Fruit fly (Drosophila melanogaster) whole organism, embryonic: ENCODE data around the gene SecS.
A peak's percentile ranks its signal among the peaks of the same experiment; 100 is the strongest.

Experiments used
- Aef1 ChIP-seq: fragments of 200-800 bp; sonication (Bioruptor generic); IDR thresholded peaks from 3 replicates; pipeline ENCODE4 v1.3.6; 2022; ENCODE audit warnings: missing biosample characterization, missing genetic modification characterization
- CG10565 ChIP-seq: fragments of 200-800 bp; sonication (Bioruptor generic); optimal IDR thresholded peaks from 3 replicates; lab custom pipeline; 2016; ENCODE audit warnings: missing biosample characterization, mild to moderate bottlenecking, missing genetic modification characterization
- CG12659 ChIP-seq: fragments of 200-800 bp; sonication (Bioruptor generic); optimal IDR thresholded peaks from 3 replicates; lab custom pipeline; 2017; ENCODE audit warnings: mild to moderate bottlenecking, missing biosample characterization, missing genetic modification reagents, missing genetic modification characterization
- CG14710 ChIP-seq: fragments of 200-800 bp; sonication (Bioruptor generic); optimal IDR thresholded peaks from 3 replicates; lab custom pipeline; 2019; ENCODE audit warnings: missing biosample characterization, mild to moderate bottlenecking, missing genetic modification characterization, moderate library complexity
- CG15073 ChIP-seq: fragments of 200-800 bp; sonication (Bioruptor generic); optimal IDR thresholded peaks from 2 replicates; lab custom pipeline; 2016; ENCODE audit warnings: missing biosample characterization, missing genetic modification characterization
- CG1603 ChIP-seq: fragments of 200-800 bp; sonication (Bioruptor generic); optimal IDR thresholded peaks from 2 replicates; lab custom pipeline; 2019; ENCODE audit warnings: missing biosample characterization, mild to moderate bottlenecking, missing genetic modification characterization, moderate library complexity
- CG17328 ChIP-seq: fragments of 200-800 bp; sonication (Bioruptor generic); IDR thresholded peaks from 2 replicates; pipeline ENCODE4 v1.3.6; 2022; ENCODE audit warnings: missing biosample characterization, missing genetic modification characterization
- CG18599 ChIP-seq: fragments of 200-800 bp; sonication (Bioruptor generic); optimal IDR thresholded peaks from 3 replicates; lab custom pipeline; 2017; ENCODE audit warnings: missing biosample characterization, missing genetic modification characterization, mild to moderate bottlenecking, moderate library complexity, missing genetic modification reagents
- CG30020 ChIP-seq: fragments of 200-800 bp; optimal IDR thresholded peaks from 2 replicates; lab custom pipeline; 2019; ENCODE audit warnings: missing biosample characterization, mild to moderate bottlenecking, missing genetic modification characterization, moderate library complexity
- CG31365 ChIP-seq: fragments of 200-800 bp; sonication (Bioruptor generic); optimal IDR thresholded peaks from 2 replicates; lab custom pipeline; 2018; ENCODE audit warnings: missing biosample characterization, mild to moderate bottlenecking, missing genetic modification characterization
- CG3163 ChIP-seq: fragments of 200-800 bp; sonication (Bioruptor generic); optimal IDR thresholded peaks from 3 replicates; lab custom pipeline; 2016; ENCODE audit warnings: missing biosample characterization, missing genetic modification characterization
- CG32767 ChIP-seq: fragments of 200-800 bp; sonication (Bioruptor generic); IDR thresholded peaks from 2 replicates; pipeline ENCODE4 v1.3.6; 2022; ENCODE audit warnings: missing biosample characterization, missing genetic modification characterization
- CG33213 ChIP-seq: fragments of 200-800 bp; sonication (Bioruptor generic); optimal IDR thresholded peaks from 3 replicates; lab custom pipeline; 2016; ENCODE audit warnings: missing biosample characterization, missing genetic modification characterization
- CG4360 ChIP-seq: fragments of 200-800 bp; sonication (Bioruptor generic); IDR thresholded peaks from 2 replicates; pipeline ENCODE4 v1.3.6; 2022; ENCODE audit warnings: missing biosample characterization, missing genetic modification characterization
- CG6254 ChIP-seq: fragments of 200-800 bp; sonication (Bioruptor generic); optimal IDR thresholded peaks from 3 replicates; lab custom pipeline; 2017; ENCODE audit warnings: mild to moderate bottlenecking, missing biosample characterization, missing genetic modification reagents, missing genetic modification characterization
- CG6654 ChIP-seq: fragments of 200-800 bp; sonication (Bioruptor generic); optimal IDR thresholded peaks from 2 replicates; lab custom pipeline; 2017; ENCODE audit warnings: missing biosample characterization, mild to moderate bottlenecking, missing genetic modification characterization
- CG7963 ChIP-seq: fragments of 200-800 bp; sonication (Bioruptor generic); IDR thresholded peaks from 3 replicates; pipeline ENCODE4 v1.3.6; 2022; ENCODE audit warnings: missing biosample characterization, missing genetic modification characterization; ENCODE audit not compliant: partially characterized antibody
- Chrac-16 ChIP-seq: fragments of 200-800 bp; sonication (Bioruptor generic); optimal IDR thresholded peaks from 3 replicates; lab custom pipeline; 2016; ENCODE audit warnings: missing biosample characterization, missing genetic modification characterization
- CoRest ChIP-seq: fragments of 200-800 bp; sonication (Bioruptor generic); optimal IDR thresholded peaks from 3 replicates; lab custom pipeline; 2018; ENCODE audit warnings: missing biosample characterization, mild to moderate bottlenecking, missing genetic modification characterization, moderate library complexity
- Dfd ChIP-seq, 2 experiments: fragments of >200 bp; optimal IDR thresholded peaks; 2 replicates each; lab custom pipeline; 2017; ENCODE audit warnings: missing biosample characterization in 2 of 2, missing genetic modification characterization in 2 of 2
- Doc2 ChIP-seq: fragments of 200-800 bp; sonication (Bioruptor generic); IDR thresholded peaks from 2 replicates; pipeline ENCODE4 v1.3.6; 2022; ENCODE audit warnings: missing biosample characterization, missing genetic modification characterization
- Elba2 ChIP-seq: fragments of 200-800 bp; sonication (Bioruptor generic); optimal IDR thresholded peaks from 3 replicates; lab custom pipeline; 2016; ENCODE audit warnings: missing biosample characterization, missing genetic modification characterization
- HLH54F ChIP-seq: fragments of 200-800 bp; sonication (Bioruptor generic); optimal IDR thresholded peaks from 3 replicates; lab custom pipeline; 2016; ENCODE audit warnings: missing biosample characterization, missing genetic modification characterization
- Mes4 ChIP-seq: fragments of 200-800 bp; sonication (Bioruptor generic); optimal IDR thresholded peaks from 2 replicates; lab custom pipeline; 2016; ENCODE audit warnings: missing biosample characterization, missing genetic modification characterization
- Myb ChIP-seq: fragments of 200-800 bp; sonication (Bioruptor generic); optimal IDR thresholded peaks from 2 replicates; lab custom pipeline; 2016; ENCODE audit warnings: missing biosample characterization, missing genetic modification characterization
- NC2α ChIP-seq: fragments of 200-800 bp; sonication (Bioruptor generic); optimal IDR thresholded peaks from 2 replicates; lab custom pipeline; 2016; ENCODE audit warnings: missing biosample characterization, missing genetic modification characterization
- Rx ChIP-seq: fragments of 200-800 bp; sonication (Bioruptor generic); IDR thresholded peaks from 2 replicates; pipeline ENCODE4 v1.3.6; 2022; ENCODE audit warnings: missing biosample characterization, missing genetic modification characterization
- Sry-β ChIP-seq: fragments of 200-800 bp; sonication (Bioruptor generic); optimal IDR thresholded peaks from 2 replicates; lab custom pipeline; 2018; ENCODE audit warnings: missing biosample characterization, mild to moderate bottlenecking, missing genetic modification characterization, moderate library complexity
- Sry-δ ChIP-seq: fragments of 200-800 bp; sonication (Bioruptor generic); optimal IDR thresholded peaks from 2 replicates; lab custom pipeline; 2016; ENCODE audit warnings: missing biosample characterization, missing genetic modification characterization
- Usf ChIP-seq: fragments of 200-800 bp; sonication (Bioruptor generic); optimal IDR thresholded peaks from 2 replicates; lab custom pipeline; 2017; ENCODE audit warnings: missing genotype, missing biosample characterization, missing genetic modification characterization
- ase ChIP-seq: fragments of 200-800 bp; sonication (Bioruptor generic); IDR thresholded peaks from 3 replicates; pipeline ENCODE4 v1.3.6; 2022; ENCODE audit warnings: missing biosample characterization, missing genetic modification characterization
- ato ChIP-seq: fragments of 200-800 bp; sonication (Bioruptor generic); IDR thresholded peaks from 2 replicates; pipeline ENCODE4 v1.3.6; 2022; ENCODE audit warnings: missing biosample characterization, missing genetic modification characterization; ENCODE audit not compliant: partially characterized antibody
- br ChIP-seq: fragments of >200 bp; optimal IDR thresholded peaks from 2 replicates; lab custom pipeline; 2017
- cg ChIP-seq: fragments of 200-800 bp; sonication (Bioruptor generic); optimal IDR thresholded peaks from 3 replicates; lab custom pipeline; 2019; ENCODE audit warnings: missing biosample characterization, mild to moderate bottlenecking, missing genetic modification characterization, moderate library complexity
- dmrt99B ChIP-seq: fragments of 200-800 bp; sonication (Bioruptor generic); optimal IDR thresholded peaks from 2 replicates; lab custom pipeline; 2018; ENCODE audit warnings: missing biosample characterization, mild to moderate bottlenecking, missing genetic modification characterization, moderate library complexity
- fd64A ChIP-seq: fragments of 200-800 bp; sonication (Bioruptor generic); optimal IDR thresholded peaks from 3 replicates; lab custom pipeline; 2018; ENCODE audit warnings: missing biosample characterization, mild to moderate bottlenecking, missing genetic modification characterization
- ftz-f1 ChIP-seq: fragments of 200-800 bp; sonication (Bioruptor generic); optimal IDR thresholded peaks from 2 replicates; lab custom pipeline; 2016; ENCODE audit warnings: missing biosample characterization, missing genetic modification characterization
- gem ChIP-seq: fragments of 200-800 bp; sonication (Bioruptor generic); optimal IDR thresholded peaks from 2 replicates; lab custom pipeline; 2019; ENCODE audit warnings: missing biosample characterization, mild to moderate bottlenecking, missing genetic modification characterization, moderate library complexity
- gsb ChIP-seq: fragments of 200-800 bp; sonication (Bioruptor generic); IDR thresholded peaks from 2 replicates; pipeline ENCODE4 v1.3.6; 2022; ENCODE audit warnings: missing biosample characterization, missing genetic modification characterization
- hbn ChIP-seq: fragments of 200-800 bp; sonication (Bioruptor generic); IDR thresholded peaks from 2 replicates; pipeline ENCODE4 v1.3.6; 2022; ENCODE audit warnings: missing biosample characterization, missing genetic modification characterization; ENCODE audit not compliant: partially characterized antibody
- insv ChIP-seq, 2 experiments: fragments of 200-800 bp; sonication (Bioruptor generic); optimal IDR thresholded peaks; 3 replicates each; lab custom pipeline; 2016 to 2018; ENCODE audit warnings: missing biosample characterization in 2 of 2, missing genetic modification characterization in 2 of 2
- lov ChIP-seq, 2 experiments: fragments of 200-800 bp in 1 of 2; fragments of >200 bp in 1 of 2; sonication (Bioruptor generic) in 1 of 2; IDR thresholded peaks in 1 of 2; optimal IDR thresholded peaks in 1 of 2; 2 replicates in 1 of 2; 3 replicates in 1 of 2; pipeline versions ENCODE4 v1.3.6 to Lab custom; 2017 to 2022; ENCODE audit warnings: missing biosample characterization in 1 of 2, missing genetic modification characterization in 1 of 2
- nerfin-2 ChIP-seq: fragments of 200-800 bp; sonication (Bioruptor generic); IDR thresholded peaks from 2 replicates; pipeline ENCODE4 v1.3.6; 2022; ENCODE audit warnings: missing biosample characterization, missing genetic modification characterization; ENCODE audit not compliant: partially characterized antibody
- peb ChIP-seq: fragments of 200-800 bp; sonication (Bioruptor generic); IDR thresholded peaks from 2 replicates; pipeline ENCODE4 v1.3.6; 2022; ENCODE audit warnings: missing biosample characterization, missing genetic modification characterization
- sima ChIP-seq: fragments of 200-800 bp; sonication (Bioruptor generic); optimal IDR thresholded peaks from 2 replicates; lab custom pipeline; 2016; ENCODE audit warnings: missing biosample characterization, missing genetic modification characterization
- sisA ChIP-seq: fragments of 200-800 bp; sonication (Bioruptor generic); IDR thresholded peaks from 2 replicates; pipeline ENCODE4 v1.3.6; 2022; ENCODE audit warnings: missing biosample characterization, missing genetic modification characterization
- slou ChIP-seq: fragments of 200-800 bp; sonication (Bioruptor generic); optimal IDR thresholded peaks from 3 replicates; lab custom pipeline; 2016; ENCODE audit warnings: missing biosample characterization, missing genetic modification characterization
- sna ChIP-seq: fragments of 200-800 bp; sonication (Bioruptor generic); IDR thresholded peaks from 2 replicates; pipeline ENCODE4 v1.3.6; 2022; ENCODE audit warnings: missing biosample characterization, missing genetic modification characterization; ENCODE audit not compliant: partially characterized antibody
- tna ChIP-seq: fragments of 200-800 bp; sonication (Bioruptor generic); IDR thresholded peaks from 2 replicates; pipeline ENCODE4 v1.3.6; 2022; ENCODE audit warnings: missing biosample characterization, missing genetic modification characterization; ENCODE audit not compliant: partially characterized antibody
- tx ChIP-seq: fragments of 200-800 bp; sonication (Bioruptor generic); optimal IDR thresholded peaks from 2 replicates; lab custom pipeline; 2016; ENCODE audit warnings: missing biosample characterization, missing genetic modification characterization
- z ChIP-seq: fragments of 200-800 bp; sonication (Bioruptor generic); IDR thresholded peaks from 3 replicates; pipeline ENCODE4 v1.3.6; 2022; ENCODE audit warnings: missing biosample characterization, missing genetic modification characterization

SecS gene

dm6 chr3R:5564775-5565190, 36.5 kb upstream of the SecS start, which contains the start of the genes CG14671 and CG12746 (continued):
- TF ChIP-seq sna (GFP tag; lab: Robert Waterston, UW) (no peak), CG10565 (GFP tag; lab: Kevin White, UChicago) (no peak), fd64A (GFP tag; lab: Kevin White, UChicago) (peak; percentile 4), dmrt99B (tag; lab: Kevin White, UChicago) (no peak), Chrac-16 (GFP tag; lab: Kevin White, UChicago) (no peak), HLH54F (GFP tag; lab: Kevin White, UChicago) (no peak), Usf (GFP tag; lab: Kevin White, UChicago) (no peak), ase (no peak), tx (peak; percentile 14), CG32767 (GFP tag; lab: Robert Waterston, UW) (no peak), CG6654 (GFP tag; lab: Kevin White, UChicago) (no peak), slou (no peak), Mes4 (GFP tag; lab: Kevin White, UChicago) (no peak), CG31365 (tag; lab: Kevin White, UChicago) (no peak), Elba2 (peak; percentile 7), lov (optimal IDR thresholded peaks at IDR 0.05; lab: Kevin White, UChicago) (no peak), lov (GFP tag; IDR thresholded peaks at IDR 0.05; lab: Robert Waterston, UW) (no peak), CG30020 (tag; lab: Kevin White, UChicago) (peak; percentile 28), Rx (GFP tag; lab: Robert Waterston, UW) (no peak), CG15073 (GFP tag; lab: Kevin White, UChicago) (no peak), CG33213 (GFP tag; lab: Kevin White, UChicago) (no peak), ato (GFP tag; lab: Robert Waterston, UW) (0 out of 2 replicates have a peak, but pooled peaks have one; percentile 19), CG18599 (no peak), CG1603 (tag; lab: Kevin White, UChicago) (peak; percentile 38), peb (GFP tag; lab: Robert Waterston, UW) (no peak), gsb (no peak), insv (GFP tag; optimal IDR thresholded peaks at IDR 0.05; lab: Kevin White, UChicago) (peak in 1 of 2 experiments; percentile 94), nerfin-2 (peak; percentile 36; the same call in 1 of the 2 replicates), Sry-δ (GFP tag; lab: Kevin White, UChicago) (peak; percentile 4), NC2α (no peak), hbn (GFP tag; lab: Robert Waterston, UW) (0 out of 2 replicates have a peak, but pooled peaks have one; percentile 24), z (GFP tag; lab: Robert Waterston, UW) (no peak), CG17328 (GFP tag; lab: Robert Waterston, UW) (no peak), Doc2 (GFP tag; lab: Robert Waterston, UW) (no peak), Myb (GFP tag; lab: Kevin White, UChicago) (peak; percentile 84), gem (no peak), CG4360 (peak; percentile 48), CG12659 (GFP tag; lab: Kevin White, UChicago) (peak; percentile 15), CG3163 (GFP tag; lab: Kevin White, UChicago) (no peak), tna (GFP tag; lab: Robert Waterston, UW) (no peak), Sry-β (GFP tag; lab: Kevin White, UChicago) (peak; percentile 88), CoRest (tag; lab: Kevin White, UChicago) (peak; percentile 13), ftz-f1 (GFP tag; lab: Kevin White, UChicago) (no peak), sisA (GFP tag; lab: Robert Waterston, UW) (no peak), CG6254 (GFP tag; lab: Kevin White, UChicago) (no peak), br (lab: Kevin White, UChicago) (no peak), Aef1 (GFP tag; lab: Robert Waterston, UW) (0 out of 3 replicates have a peak, but pooled peaks have one; percentile 21), Dfd (GFP tag; optimal IDR thresholded peaks at IDR 0.05; lab: Kevin White, UChicago) (no peak), CG7963 (no peak), CG14710 (tag; lab: Kevin White, UChicago) (peak; percentile 18), sima (GFP tag; lab: Kevin White, UChicago) (no peak), cg (GFP tag; lab: Kevin White, UChicago) (no peak)
